Worm (Caenorhabditis elegans): ENCODE measurements around the gene spcs-3.

Gene spcs-3

ce11 chrIII:8061114-8061513 lies 16.3 kb downstream of the spcs-3 start:
- TF ChIP-seq F13H6.1 (tag; optimal IDR thresholded peaks at IDR 0.05): no peak
- no peak for TF ChIP-seq ztf-4 (tag; optimal IDR thresholded peaks at IDR 0.05)
- no peak for TF ChIP-seq mbf-1 (tag; optimal IDR thresholded peaks at IDR 0.05)
- peak in 1 of 2 experiments; percentile 12 for TF ChIP-seq lsy-2 (tag; optimal IDR thresholded peaks at IDR 0.05)
- no peak for TF ChIP-seq ceh-82 (tag; optimal IDR thresholded peaks at IDR 0.05)

ce11 chrIII:8063659-8064058 lies 18.8 kb downstream of the spcs-3 start:
- no peak for TF ChIP-seq sem-4 (tag; optimal IDR thresholded peaks at IDR 0.05)
- TF ChIP-seq nhr-21 (tag; optimal IDR thresholded peaks at IDR 0.05): no peak

- TF ChIP-seq nhr-237 (tag; optimal IDR thresholded peaks at IDR 0.05) (no peak), lsy-2 (tag; optimal IDR thresholded peaks at IDR 0.05) (peak in 1 of 2 experiments; percentile 42), C34F6.9 (tag; optimal IDR thresholded peaks at IDR 0.05) (no peak), sma-9 (GFP tag; optimal IDR thresholded peaks at IDR 0.05) (no peak), sma-9 (tag; optimal IDR thresholded peaks at IDR 0.05) (no peak), nhr-23 (tag; optimal IDR thresholded peaks at IDR 0.05) (no peak)
These were observed 20.3 kb downstream of the spcs-3 start for ce11 chrIII:8065101-8065500.

ce11 chrIII:8066989-8067388 lies 22.2 kb downstream of the spcs-3 start, which contains the start of gene pros-1:
pros-1 (plus strand) TSS chrIII:8067289.
- TF ChIP-seq skn-1 (tag; optimal IDR thresholded peaks at IDR 0.05) (no peak), crh-2 (tag; optimal IDR thresholded peaks at IDR 0.05) (no peak), ZK546.5 (tag; optimal IDR thresholded peaks at IDR 0.05) (no peak), mab-5 (tag; optimal IDR thresholded peaks at IDR 0.05) (no peak), blmp-1 (tag; optimal IDR thresholded peaks at IDR 0.05; ENCODE audit: insufficient read depth) (no peak), ztf-4 (tag; optimal IDR thresholded peaks at IDR 0.05) (no peak), sma-3 (GFP tag; optimal IDR thresholded peaks at IDR 0.05) (no peak), ceh-16 (tag; optimal IDR thresholded peaks at IDR 0.05) (no peak)

- TF ChIP-seq elt-1 (tag; optimal IDR thresholded peaks at IDR 0.05): no peak
- TF ChIP-seq ztf-11 (tag; optimal IDR thresholded peaks at IDR 0.05): no peak
- TF ChIP-seq ceh-16 (tag; optimal IDR thresholded peaks at IDR 0.05): no peak
- TF ChIP-seq F13H6.1 (tag; optimal IDR thresholded peaks at IDR 0.05): no peak
- TF ChIP-seq gmeb-1 (tag; optimal IDR thresholded peaks at IDR 0.05): no peak
- TF ChIP-seq Y55F3AM.14 (GFP tag; optimal IDR thresholded peaks at IDR 0.05): no peak
- TF ChIP-seq dmd-4 (tag; optimal IDR thresholded peaks at IDR 0.05): no peak
- no peak for TF ChIP-seq ceh-82 (tag; optimal IDR thresholded peaks at IDR 0.05)
- no peak for TF ChIP-seq lin-13 (GFP tag; optimal IDR thresholded peaks at IDR 0.05)
- no peak for TF ChIP-seq lin-39 (tag; optimal IDR thresholded peaks at IDR 0.05)
- no peak for TF ChIP-seq nhr-10 (tag; optimal IDR thresholded peaks at IDR 0.05)
These were observed 23.0 kb downstream of the spcs-3 start for ce11 chrIII:8067798-8068197.

- TF ChIP-seq lin-39 (tag; optimal IDR thresholded peaks at IDR 0.05) (no peak), nhr-77 (tag; optimal IDR thresholded peaks at IDR 0.05) (no peak), snpc-4 (tag; optimal IDR thresholded peaks at IDR 0.05) (peak; percentile 38), R02D3.7 (tag; optimal IDR thresholded peaks at IDR 0.05) (no peak), nhr-129 (tag; optimal IDR thresholded peaks at IDR 0.05) (peak; percentile 6)
These were observed 24.4 kb downstream of the spcs-3 start for ce11 chrIII:8069206-8069605.

- TF ChIP-seq fos-1 (tag; optimal IDR thresholded peaks at IDR 0.05) (no peak), ceh-16 (tag; optimal IDR thresholded peaks at IDR 0.05) (no peak)
These were observed 32.4 kb downstream of the spcs-3 start for ce11 chrIII:8077180-8077579.
